Worm (Caenorhabditis elegans) whole organism, L4 larva: Measurements from ENCODE around the gene B0334.13.

Experiments used
- F37D6.2 ChIP-seq: sonication (generic microtip); optimal IDR thresholded peaks from 2 replicates; lab custom pipeline; 2016; ENCODE audit warnings: mild to moderate bottlenecking, missing genetic modification characterization, missing compliant biosample characterization
- ZK546.5 ChIP-seq, 2 experiments: sonication (generic microtip); optimal IDR thresholded peaks; 2 replicates each; lab custom pipeline; 2017; ENCODE audit warnings: missing biosample characterization in 2 of 2, missing genetic modification characterization in 2 of 2
- ceh-82 ChIP-seq: sonication (generic microtip); optimal IDR thresholded peaks from 2 replicates; lab custom pipeline; 2017; ENCODE audit warnings: missing biosample characterization, missing genetic modification characterization
- ces-1 ChIP-seq: fragments of 150-350 bp; sonication (generic microtip); optimal IDR thresholded peaks from 4 replicates; lab custom pipeline; 2014; ENCODE audit warnings: missing biosample characterization, missing genetic modification reagents, missing genetic modification characterization
- ctbp-1 ChIP-seq: fragments of 200-800 bp; sonication (Bioruptor generic); IDR thresholded peaks from 2 replicates; pipeline ENCODE4 v1.3.6; 2022; ENCODE audit warnings: missing genetic modification reagents, missing genetic modification characterization, missing compliant biosample characterization
- lin-39 ChIP-seq: fragments of 150-350 bp; optimal IDR thresholded peaks from 2 replicates; lab custom pipeline; 2014; ENCODE audit warnings: missing biosample characterization, missing genetic modification reagents, missing genetic modification characterization
- mdl-1 ChIP-seq, 2 experiments: fragments of 150-350 bp in 1 of 2; sonication (generic microtip) in 1 of 2; optimal IDR thresholded peaks; 2 replicates each; lab custom pipeline; 2014 to 2017; ENCODE audit warnings: missing biosample characterization in 2 of 2, missing genetic modification characterization in 2 of 2
- nhr-11 ChIP-seq: fragments of 150-350 bp; optimal IDR thresholded peaks from 2 replicates; lab custom pipeline; 2014; ENCODE audit warnings: missing biosample characterization, missing genetic modification characterization
- nhr-237 ChIP-seq: sonication (generic microtip); optimal IDR thresholded peaks from 2 replicates; lab custom pipeline; 2017; ENCODE audit warnings: missing biosample characterization, missing genetic modification characterization
- nhr-41 ChIP-seq: fragments of 200-800 bp; sonication (Bioruptor generic); IDR thresholded peaks from 2 replicates; pipeline ENCODE4 v1.3.6; 2022; ENCODE audit warnings: missing genetic modification reagents, missing genetic modification characterization, missing compliant biosample characterization
- php-3 ChIP-seq: fragments of 200-800 bp; sonication (Bioruptor generic); IDR thresholded peaks from 2 replicates; pipeline ENCODE4 v1.3.6; 2022; ENCODE audit warnings: missing genetic modification reagents, missing genetic modification characterization, missing compliant biosample characterization
- spr-3 ChIP-seq: fragments of 200-800 bp; sonication (Bioruptor generic); optimal IDR thresholded peaks from 2 replicates; lab custom pipeline; 2018; ENCODE audit warnings: mild to moderate bottlenecking, missing genetic modification characterization, missing compliant biosample characterization
- unc-62 ChIP-seq, 3 experiments: fragments of 150-350 bp in 1 of 3; sonication (generic microtip); optimal IDR thresholded peaks in 2 of 3; peaks in 1 of 3; 1 replicate in 1 of 3; 2 replicates in 2 of 3; lab custom pipeline; 2014 to 2017; ENCODE audit warnings: missing biosample characterization in 3 of 3, missing genetic modification characterization in 3 of 3, missing genetic modification reagents in 3 of 3, missing genotype in 1 of 3
- ztf-11 ChIP-seq: fragments of 150-350 bp; optimal IDR thresholded peaks from 2 replicates; lab custom pipeline; 2014; ENCODE audit warnings: missing biosample characterization, missing genetic modification characterization

ce11 chrII:11501956-11502355 lies 13.9 kb downstream of the B0334.13 start:
- TF ChIP-seq unc-62 (GFP tag; optimal IDR thresholded peaks at IDR 0.05 in 1 of 2; lab: Kevin White, UChicago) (no peak), unc-62 (tag; optimal IDR thresholded peaks at IDR 0.05; lab: Kevin White, UChicago) (no peak), lin-39 (tag; lab: Kevin White, UChicago) (no peak), ces-1 (GFP tag; lab: Kevin White, UChicago) (no peak), nhr-11 (tag; lab: Kevin White, UChicago) (no peak), spr-3 (GFP tag; lab: Kevin White, UChicago) (no peak), nhr-41 (GFP tag; lab: Robert Waterston, UW) (no peak), mdl-1 (tag; optimal IDR thresholded peaks at IDR 0.05; lab: Kevin White, UChicago) (peak in 1 of 2 experiments; percentile 54), F37D6.2 (tag; lab: Kevin White, UChicago) (no peak), nhr-237 (tag; lab: Kevin White, UChicago) (no peak), ZK546.5 (tag; optimal IDR thresholded peaks at IDR 0.05; lab: Kevin White, UChicago) (no peak), ceh-82 (tag; lab: Kevin White, UChicago) (no peak), ztf-11 (tag; lab: Kevin White, UChicago) (no peak), php-3 (GFP tag; lab: Robert Waterston, UW) (no peak), ctbp-1 (GFP tag; lab: Robert Waterston, UW) (no peak)
